Worm (Caenorhabditis elegans) whole organism, L2 larva: Measurements from ENCODE around the gene ncx-3.

Experiments
- C34F6.9 ChIP-seq: fragments of 150-350 bp; optimal IDR thresholded peaks from 2 replicates; lab custom pipeline; 2014; ENCODE audit warnings: missing biosample characterization, missing genetic modification characterization
- F13H6.1 ChIP-seq: sonication (generic microtip); optimal IDR thresholded peaks from 2 replicates; lab custom pipeline; 2016; ENCODE audit warnings: missing genetic modification characterization, missing compliant biosample characterization
- Y55F3AM.14 ChIP-seq: fragments of 200-800 bp; sonication (Bioruptor generic); optimal IDR thresholded peaks from 2 replicates; lab custom pipeline; 2018; ENCODE audit warnings: mild to moderate bottlenecking, missing genetic modification characterization, missing compliant biosample characterization
- ZK546.5 ChIP-seq: sonication (generic microtip); optimal IDR thresholded peaks from 2 replicates; lab custom pipeline; 2017; ENCODE audit warnings: missing biosample characterization, missing genetic modification characterization
- alr-1 ChIP-seq: fragments of 150-350 bp; optimal IDR thresholded peaks from 2 replicates; lab custom pipeline; 2014; ENCODE audit warnings: missing biosample characterization, missing genetic modification characterization
- aly-2 ChIP-seq: fragments of 150-350 bp; optimal IDR thresholded peaks from 2 replicates; lab custom pipeline; 2014; ENCODE audit warnings: missing biosample characterization, missing genetic modification characterization
- ama-1 ChIP-seq: fragments of 150-350 bp; optimal IDR thresholded peaks from 2 replicates; lab custom pipeline; 2018; ENCODE audit warnings: inconsistent platforms
- blmp-1 ChIP-seq: sonication (generic microtip); optimal IDR thresholded peaks from 2 replicates; lab custom pipeline; 2017; ENCODE audit warnings: missing genetic modification characterization, mild to moderate bottlenecking, missing compliant biosample characterization, antibody characterized with exemption, moderate library complexity; ENCODE audit not compliant: insufficient read depth
- ceh-82 ChIP-seq: fragments of 150-350 bp; optimal IDR thresholded peaks from 2 replicates; lab custom pipeline; 2014; ENCODE audit warnings: missing biosample characterization, missing genetic modification characterization
- crh-2 ChIP-seq: sonication (generic microtip); optimal IDR thresholded peaks from 2 replicates; lab custom pipeline; 2017; ENCODE audit warnings: missing biosample characterization, missing genetic modification characterization
- dmd-4 ChIP-seq: sonication (generic microtip); optimal IDR thresholded peaks from 2 replicates; lab custom pipeline; 2017; ENCODE audit warnings: missing biosample characterization, missing genetic modification characterization
- egl-27 ChIP-seq: sonication (generic microtip); optimal IDR thresholded peaks from 3 replicates; lab custom pipeline; 2017; ENCODE audit warnings: missing biosample characterization, missing genetic modification reagents, missing genetic modification characterization
- fos-1 ChIP-seq: fragments of 150-350 bp; optimal IDR thresholded peaks from 2 replicates; lab custom pipeline; 2014; ENCODE audit warnings: missing biosample characterization, missing genetic modification characterization
- gmeb-1 ChIP-seq: fragments of 150-350 bp; optimal IDR thresholded peaks from 2 replicates; lab custom pipeline; 2014; ENCODE audit warnings: missing biosample characterization, missing genetic modification characterization
- lin-11 ChIP-seq: fragments of 150-350 bp; sonication (generic microtip); optimal IDR thresholded peaks from 2 replicates; lab custom pipeline; 2014; ENCODE audit warnings: missing biosample characterization, missing genetic modification characterization, inconsistent platforms, mixed read lengths
- lin-13 ChIP-seq: fragments of 150-350 bp; optimal IDR thresholded peaks from 2 replicates; lab custom pipeline; 2014; ENCODE audit warnings: missing biosample characterization, missing genetic modification reagents, missing genetic modification characterization
- lin-39 ChIP-seq: fragments of 150-350 bp; optimal IDR thresholded peaks from 2 replicates; lab custom pipeline; 2014; ENCODE audit warnings: missing biosample characterization, missing genetic modification reagents, missing genetic modification characterization
- lsy-2 ChIP-seq, 2 experiments: fragments of 150-350 bp in 1 of 2; sonication (generic microtip) in 1 of 2; optimal IDR thresholded peaks; 2 replicates each; lab custom pipeline; 2014 to 2017; ENCODE audit warnings: missing biosample characterization in 2 of 2, missing genetic modification characterization in 2 of 2
- mab-5 ChIP-seq: fragments of 150-350 bp; optimal IDR thresholded peaks from 2 replicates; lab custom pipeline; 2014; ENCODE audit warnings: missing biosample characterization, missing genetic modification characterization
- mbf-1 ChIP-seq: sonication (generic microtip); optimal IDR thresholded peaks from 2 replicates; lab custom pipeline; 2017; ENCODE audit warnings: missing biosample characterization, missing genetic modification characterization
- mdl-1 ChIP-seq, 2 experiments: fragments of 150-350 bp in 1 of 2; sonication (generic microtip) in 1 of 2; optimal IDR thresholded peaks; 2 replicates each; lab custom pipeline; 2017; ENCODE audit warnings: missing biosample characterization in 2 of 2, missing genetic modification characterization in 2 of 2
- nhr-10 ChIP-seq: sonication (generic microtip); optimal IDR thresholded peaks from 2 replicates; lab custom pipeline; 2017; ENCODE audit warnings: missing biosample characterization, missing genetic modification characterization
- nhr-12 ChIP-seq: fragments of 150-350 bp; optimal IDR thresholded peaks from 2 replicates; lab custom pipeline; 2014; ENCODE audit warnings: missing biosample characterization, missing genetic modification characterization
- nhr-129 ChIP-seq: fragments of 150-350 bp; optimal IDR thresholded peaks from 2 replicates; lab custom pipeline; 2014; ENCODE audit warnings: missing biosample characterization, missing genetic modification characterization
- nhr-21 ChIP-seq: fragments of 150-350 bp; optimal IDR thresholded peaks from 2 replicates; lab custom pipeline; 2014; ENCODE audit warnings: missing biosample characterization, missing genetic modification characterization
- nhr-237 ChIP-seq: fragments of 150-350 bp; optimal IDR thresholded peaks from 2 replicates; lab custom pipeline; 2014; ENCODE audit warnings: missing biosample characterization, missing genetic modification characterization
- nhr-25 ChIP-seq: fragments of 150-350 bp; sonication (generic microtip); optimal IDR thresholded peaks from 3 replicates; lab custom pipeline; 2014; ENCODE audit warnings: missing biosample characterization, missing genetic modification characterization
- nhr-6 ChIP-seq: fragments of 150-350 bp; optimal IDR thresholded peaks from 2 replicates; lab custom pipeline; 2014; ENCODE audit warnings: missing biosample characterization, missing genetic modification characterization
- nhr-77 ChIP-seq: fragments of 150-350 bp; optimal IDR thresholded peaks from 2 replicates; lab custom pipeline; 2014; ENCODE audit warnings: missing biosample characterization, missing genetic modification characterization
- sem-4 ChIP-seq: fragments of 150-350 bp; optimal IDR thresholded peaks from 2 replicates; lab custom pipeline; 2014; ENCODE audit warnings: missing biosample characterization, missing genetic modification reagents, missing genetic modification characterization
- skn-1 ChIP-seq: sonication (generic microtip); optimal IDR thresholded peaks from 2 replicates; lab custom pipeline; 2017; ENCODE audit warnings: missing biosample characterization, missing genetic modification characterization
- sma-3 ChIP-seq: sonication (generic microtip); optimal IDR thresholded peaks from 2 replicates; lab custom pipeline; 2016; ENCODE audit warnings: missing genetic modification reagents, missing genetic modification characterization, missing compliant biosample characterization
- sma-9 ChIP-seq, 2 experiments: fragments of 150-350 bp in 1 of 2; sonication (generic microtip) in 1 of 2; optimal IDR thresholded peaks; 2 replicates each; lab custom pipeline; 2014 to 2016; ENCODE audit warnings: missing genetic modification characterization in 2 of 2, mild to moderate bottlenecking in 1 of 2, missing biosample characterization in 1 of 2, missing compliant biosample characterization in 1 of 2, missing genetic modification reagents in 1 of 2, moderate library complexity in 1 of 2
- snpc-4 ChIP-seq: fragments of 150-350 bp; optimal IDR thresholded peaks from 2 replicates; lab custom pipeline; 2014; ENCODE audit warnings: missing biosample characterization, missing genetic modification characterization
- unc-39 ChIP-seq: fragments of 150-350 bp; optimal IDR thresholded peaks from 2 replicates; lab custom pipeline; 2014; ENCODE audit warnings: missing biosample characterization, missing genetic modification characterization
- unc-55 ChIP-seq: fragments of 150-350 bp; sonication (generic microtip); optimal IDR thresholded peaks from 3 replicates; lab custom pipeline; 2014; ENCODE audit warnings: missing biosample characterization, missing genetic modification reagents, missing genetic modification characterization
- unc-62 ChIP-seq: fragments of 150-350 bp; optimal IDR thresholded peaks from 2 replicates; lab custom pipeline; 2014; ENCODE audit warnings: missing biosample characterization, missing genetic modification reagents, missing genetic modification characterization
- zag-1 ChIP-seq: fragments of 150-350 bp; optimal IDR thresholded peaks from 2 replicates; lab custom pipeline; 2014; ENCODE audit warnings: missing biosample characterization, missing genetic modification characterization
- ztf-4 ChIP-seq: fragments of 150-350 bp; optimal IDR thresholded peaks from 2 replicates; lab custom pipeline; 2014; ENCODE audit warnings: missing biosample characterization, missing genetic modification characterization

The ncx-3 gene

DNA sequence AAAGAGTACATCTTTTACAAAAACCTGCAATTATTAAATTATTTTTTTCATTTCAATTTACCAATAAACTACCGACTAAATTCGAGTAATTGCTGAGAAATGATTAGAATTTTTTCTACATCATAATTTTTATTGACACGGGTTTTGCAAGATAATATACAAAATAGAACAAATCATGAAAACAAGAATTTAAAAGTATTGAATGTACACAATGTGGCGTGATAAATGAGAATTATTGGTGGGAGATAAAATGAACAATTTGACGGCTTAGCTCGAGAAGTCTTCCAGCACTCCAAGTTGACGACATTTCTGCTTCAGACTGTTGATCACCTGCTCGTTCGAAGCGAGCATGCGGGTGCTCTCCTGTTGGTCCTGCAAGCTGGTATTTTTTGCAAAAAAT, 21.2 kb upstream of the ncx-3 start, which contains the start of gene R102.4:
Gene R102.4 (minus strand): TSS at position 101 of the 400 bp plus-strand sequence.
- TF ChIP-seq mab-5 (tag; lab: Kevin White, UChicago) (no peak), Y55F3AM.14 (GFP tag; lab: Kevin White, UChicago) (no peak), nhr-10 (no peak), unc-39 (tag; lab: Kevin White, UChicago) (no peak), ZK546.5 (tag; lab: Kevin White, UChicago) (no peak), mbf-1 (tag; lab: Kevin White, UChicago) (no peak), lin-13 (GFP tag; lab: Kevin White, UChicago) (no peak), sem-4 (tag; lab: Kevin White, UChicago) (no peak), unc-55 (GFP tag; lab: Kevin White, UChicago) (no peak), blmp-1 (tag; lab: Kevin White, UChicago) (no peak), alr-1 (tag; lab: Kevin White, UChicago) (no peak), sma-3 (no peak), snpc-4 (tag; lab: Kevin White, UChicago) (no peak), ztf-4 (no peak), C34F6.9 (tag; lab: Kevin White, UChicago) (no peak), lin-39 (tag; lab: Kevin White, UChicago) (no peak)

DNA sequence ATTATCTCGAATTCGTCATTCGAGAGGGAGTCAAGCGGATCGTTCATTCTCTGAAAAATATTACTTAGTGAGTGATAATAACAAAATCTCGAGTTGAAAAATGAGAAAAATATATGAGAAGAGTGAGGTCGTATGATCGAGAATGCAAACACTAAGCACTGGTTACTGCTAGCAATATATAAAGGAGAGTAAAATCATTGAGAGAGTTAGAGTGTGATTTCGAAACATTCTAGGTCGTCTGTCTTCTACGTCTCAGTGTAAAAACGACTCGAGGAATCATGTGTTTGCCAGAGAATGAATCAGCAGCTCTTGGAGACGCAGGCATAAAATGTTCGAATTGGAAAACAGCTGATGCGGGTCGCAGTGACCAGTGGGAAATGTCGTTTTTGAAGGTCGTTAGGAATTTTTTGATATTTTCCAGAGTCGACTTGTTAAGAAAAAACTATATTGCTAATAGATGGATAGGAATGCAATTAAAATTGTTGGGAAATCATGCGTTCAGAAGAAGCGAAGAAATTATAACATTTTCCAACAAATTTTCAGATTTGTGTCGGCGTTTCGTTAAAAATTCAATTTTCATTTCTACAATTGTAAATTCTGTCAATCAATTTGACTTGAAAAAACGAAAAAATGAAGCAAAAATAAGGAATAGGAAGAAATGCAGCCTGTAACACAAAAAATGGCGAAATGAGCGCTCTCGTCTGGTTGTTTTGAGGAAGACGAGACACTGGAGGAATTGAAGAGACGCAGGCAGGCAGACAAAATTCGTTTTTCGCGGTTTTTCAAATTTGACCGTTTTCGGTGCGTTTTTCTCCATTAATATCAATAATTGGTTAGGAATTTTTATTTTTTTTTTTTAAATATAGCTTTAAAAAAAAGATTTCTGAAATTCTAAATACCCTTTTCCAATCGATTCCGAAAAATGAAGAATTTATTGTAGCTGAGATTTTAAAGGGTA, 19.1 kb upstream of the ncx-3 start, which contains the start of gene allo-1:
Gene allo-1 (minus strand): TSS at position 51 of the 958 bp plus-strand sequence.
- TF ChIP-seq sma-3 (peak; percentile 69), gmeb-1 (peak; percentile 91), nhr-129 (peak; percentile 96), alr-1 (tag; lab: Kevin White, UChicago) (no peak), sem-4 (tag; lab: Kevin White, UChicago) (peak; percentile 33), nhr-237 (tag; lab: Kevin White, UChicago) (no peak), mab-5 (tag; lab: Kevin White, UChicago) (peak; percentile 0), blmp-1 (tag; lab: Kevin White, UChicago) (peak; percentile 43), zag-1 (peak; percentile 14), mdl-1 (tag; optimal IDR thresholded peaks at IDR 0.05; lab: Kevin White, UChicago) (no peak), F13H6.1 (tag; lab: Kevin White, UChicago) (peak; percentile 79), nhr-21 (peak; percentile 15), ztf-4 (peak; percentile 32), crh-2 (tag; lab: Kevin White, UChicago) (peak; percentile 68), sma-9 (GFP tag; optimal IDR thresholded peaks at IDR 0.05; lab: Kevin White, UChicago) (peak; percentile 92), sma-9 (tag; optimal IDR thresholded peaks at IDR 0.05; lab: Kevin White, UChicago) (no peak), C34F6.9 (tag; lab: Kevin White, UChicago) (peak; percentile 86), skn-1 (tag; lab: Kevin White, UChicago) (peak; percentile 3), lin-11 (no peak), nhr-6 (tag; lab: Kevin White, UChicago) (peak; percentile 46), ceh-82 (no peak), dmd-4 (no peak), egl-27 (tag; lab: Kevin White, UChicago) (no peak), fos-1 (peak; percentile 95), ZK546.5 (tag; lab: Kevin White, UChicago) (no peak), unc-55 (GFP tag; lab: Kevin White, UChicago) (peak; percentile 55), lsy-2 (tag; optimal IDR thresholded peaks at IDR 0.05; lab: Kevin White, UChicago) (peak in 1 of 2 experiments; percentile 75), unc-62 (GFP tag; lab: Kevin White, UChicago) (no peak), nhr-10 (no peak), ama-1 (no peak), nhr-25 (tag; lab: Kevin White, UChicago) (peak; percentile 79)

DNA sequence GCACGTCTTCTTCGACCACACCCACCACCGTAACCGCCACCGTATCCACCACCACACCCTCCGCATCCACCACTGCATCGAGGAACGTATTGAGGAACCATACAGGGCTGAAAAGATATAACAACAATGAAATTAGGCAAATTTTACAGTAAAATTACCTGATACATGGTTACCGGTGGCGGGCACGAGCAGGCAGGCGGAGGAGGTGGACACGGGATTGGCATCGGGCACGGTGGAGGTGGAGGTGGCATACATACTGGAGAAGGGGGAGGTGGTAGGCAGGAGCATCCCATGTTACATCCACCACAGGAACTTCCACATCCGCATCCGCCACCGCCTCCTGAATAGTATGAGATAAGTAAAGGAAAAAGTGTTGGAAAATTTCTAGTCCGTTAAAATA, 18.0 kb upstream of the ncx-3 start:
- no peak for TF ChIP-seq gmeb-1
- TF ChIP-seq nhr-12: no peak
- no peak for TF ChIP-seq nhr-77 (tag; lab: Kevin White, UChicago)
- no peak for TF ChIP-seq lin-11
- TF ChIP-seq aly-2 (tag; lab: Kevin White, UChicago): no peak
